Worm (Caenorhabditis elegans): ENCODE measurements around the gene Y55D5A.4.

The Y55D5A.4 gene

ce11 chrIII:3031017-3031756 is 41.3 kb upstream of the Y55D5A.4 start:
- TF ChIP-seq attf-4 (tag; optimal IDR thresholded peaks at IDR 0.05) (no peak), daf-12 (tag; optimal IDR thresholded peaks at IDR 0.05) (no peak), aha-1 (tag) (peak; percentile 58), mes-2 (tag; optimal IDR thresholded peaks at IDR 0.05; ENCODE audit: poor library complexity, severe bottlenecking) (no peak), daf-16 (GFP tag; optimal IDR thresholded peaks at IDR 0.05) (peak in 1 of 2 experiments; percentile 74), daf-16 (tag; optimal IDR thresholded peaks at IDR 0.05) (no peak), nhr-28 (tag; optimal IDR thresholded peaks at IDR 0.05) (peak; percentile 8), hmg-1.1 (GFP tag; IDR thresholded peaks at IDR 0.05) (no peak)

DNA sequence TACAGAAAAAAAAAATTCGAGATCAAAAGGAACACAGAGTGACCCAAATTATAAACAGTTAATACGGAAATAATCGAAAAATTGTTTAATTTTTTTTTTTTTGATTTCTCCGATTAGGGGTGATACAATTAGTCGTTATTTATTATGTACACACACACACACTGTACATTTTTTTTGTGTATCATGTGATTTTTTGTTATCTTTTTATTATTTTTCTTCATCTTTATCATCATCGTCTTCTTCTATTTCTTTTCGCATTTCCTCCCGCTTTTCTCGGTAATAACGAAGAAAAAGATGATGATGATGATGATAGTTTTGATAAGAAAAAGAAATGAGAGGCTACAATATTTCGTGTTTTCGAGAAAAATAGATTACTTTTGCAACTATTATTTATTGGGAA is 40.0 kb upstream of the Y55D5A.4 start:
- TF ChIP-seq cey-2 (tag; optimal IDR thresholded peaks at IDR 0.05; ENCODE audit: borderline replicate concordance, insufficient read depth) (peak; percentile 3), hlh-11 (tag; optimal IDR thresholded peaks at IDR 0.05) (peak; percentile 11), mxl-3 (GFP tag; optimal IDR thresholded peaks at IDR 0.05) (no peak), nhr-28 (tag; optimal IDR thresholded peaks at IDR 0.05) (peak; percentile 81), dve-1 (tag; optimal IDR thresholded peaks at IDR 0.05; ENCODE audit: insufficient read depth) (peak; percentile 24), saeg-2 (GFP tag; IDR thresholded peaks at IDR 0.05) (no peak), mep-1 (tag; optimal IDR thresholded peaks at IDR 0.05) (peak; percentile 7), F44E2.7 (GFP tag; IDR thresholded peaks at IDR 0.05) (no peak), Y105C5A.15 (GFP tag; IDR thresholded peaks at IDR 0.05) (no peak), hlh-30 (tag; optimal IDR thresholded peaks at IDR 0.05; ENCODE audit: insufficient read depth) (peak; percentile 45)

ce11 chrIII:3026679-3027078 is 36.8 kb upstream of the Y55D5A.4 start:
- TF ChIP-seq zfp-2 (tag; optimal IDR thresholded peaks at IDR 0.05) (no peak), lin-29 (GFP tag; IDR thresholded peaks at IDR 0.05) (no peak), ZK337.2 (GFP tag; IDR thresholded peaks at IDR 0.05) (no peak), attf-4 (tag; optimal IDR thresholded peaks at IDR 0.05) (no peak), nhr-237 (tag; optimal IDR thresholded peaks at IDR 0.05) (no peak), ceh-82 (tag; optimal IDR thresholded peaks at IDR 0.05) (no peak), ces-1 (GFP tag; optimal IDR thresholded peaks at IDR 0.05) (no peak)

DNA sequence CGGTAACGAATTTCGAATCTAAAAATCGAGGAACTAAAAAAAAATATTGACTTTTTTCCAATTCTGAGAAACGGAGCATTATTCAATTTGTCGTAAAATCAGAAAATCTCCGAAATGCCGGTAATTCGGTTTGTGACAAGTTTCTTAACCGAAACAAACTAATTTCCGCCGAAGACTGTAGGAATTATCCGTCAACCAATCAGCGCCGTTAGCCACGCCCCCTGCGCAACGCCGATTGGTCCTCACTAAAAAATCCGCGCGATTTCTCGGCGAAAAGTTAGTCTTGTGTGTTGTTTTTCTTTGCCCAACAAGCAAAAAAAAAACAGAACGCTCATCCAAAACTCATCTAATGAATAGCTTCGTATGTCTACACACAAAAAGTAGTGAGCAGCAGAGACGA is 30.2 kb upstream of the Y55D5A.4 start:
- TF ChIP-seq dmd-6 (GFP tag; IDR thresholded peaks at IDR 0.05) = no peak
- peak in 1 of 2 experiments; percentile 0 for TF ChIP-seq unc-62 (GFP tag; optimal IDR thresholded peaks at IDR 0.05 in 1 of 2)
- TF ChIP-seq unc-62 (tag; optimal IDR thresholded peaks at IDR 0.05) = no peak

DNA sequence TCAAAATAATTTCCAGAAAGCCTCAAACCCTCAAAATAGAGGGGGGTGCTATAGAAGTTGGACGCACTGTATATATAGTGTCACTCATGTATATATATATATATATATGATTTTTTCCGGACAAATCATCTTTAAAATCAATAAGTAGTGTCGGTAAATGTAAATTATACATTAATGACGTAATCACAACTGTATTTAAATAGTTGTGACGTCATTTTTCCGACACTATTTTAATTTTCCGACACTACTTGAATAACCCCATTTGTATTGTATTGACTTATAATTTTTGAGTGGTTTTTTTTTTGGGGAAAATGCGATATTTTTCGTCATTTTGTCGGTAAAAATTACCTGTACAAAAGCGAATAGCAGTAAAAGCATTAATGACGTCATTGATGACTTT is 29.0 kb upstream of the Y55D5A.4 start:
- TF ChIP-seq spr-1 (tag; optimal IDR thresholded peaks at IDR 0.05) (no peak), vab-7 (GFP tag; IDR thresholded peaks at IDR 0.05) (no peak), gei-8 (GFP tag; optimal IDR thresholded peaks at IDR 0.05) (no peak), zfp-2 (tag; optimal IDR thresholded peaks at IDR 0.05) (no peak), T20F7.1 (GFP tag; optimal IDR thresholded peaks at IDR 0.05) (no peak), hmg-1.1 (GFP tag; IDR thresholded peaks at IDR 0.05) (no peak), zag-1 (tag; optimal IDR thresholded peaks at IDR 0.05) (no peak), ceh-20 (GFP tag; IDR thresholded peaks at IDR 0.05) (no peak), ztf-7 (tag; optimal IDR thresholded peaks at IDR 0.05) (no peak), Y5F2A.4 (GFP tag; optimal IDR thresholded peaks at IDR 0.05) (no peak), nhr-111 (GFP tag; optimal IDR thresholded peaks at IDR 0.05) (no peak), Y48G9A.11 (GFP tag; IDR thresholded peaks at IDR 0.05) (no peak), ceh-44 (GFP tag; IDR thresholded peaks at IDR 0.05) (no peak), mdt-29 (GFP tag; IDR thresholded peaks at IDR 0.05) (no peak), set-16 (GFP tag; IDR thresholded peaks at IDR 0.05) (no peak), lim-7 (GFP tag; IDR thresholded peaks at IDR 0.05) (no peak), mes-2 (tag; optimal IDR thresholded peaks at IDR 0.05; ENCODE audit: poor library complexity, severe bottlenecking) (no peak), madf-5 (GFP tag; IDR thresholded peaks at IDR 0.05) (no peak), ZK337.2 (GFP tag; IDR thresholded peaks at IDR 0.05) (no peak)
